Worm (Caenorhabditis elegans): ENCODE measurements around the gene lipl-4.

The lipl-4 gene

DNA sequence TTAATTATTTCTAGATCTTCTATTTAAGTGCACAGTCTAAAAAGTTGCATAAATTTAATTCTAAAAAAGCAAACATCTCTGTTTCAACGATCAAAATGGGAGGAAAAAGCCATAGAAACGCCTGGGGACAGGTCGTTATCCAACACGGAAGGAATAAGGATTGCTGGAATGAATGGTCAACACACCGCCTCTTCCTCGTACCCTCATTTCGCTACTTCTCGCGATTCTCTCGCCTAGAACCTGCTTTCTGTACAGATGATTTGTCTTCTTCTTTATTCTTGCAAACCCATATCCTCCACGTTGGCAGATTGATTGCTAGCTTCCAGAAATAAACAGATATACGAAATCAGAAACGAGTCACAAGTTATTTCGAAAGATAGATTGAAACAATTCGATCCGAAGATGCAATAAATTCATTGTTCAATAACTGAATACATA, 35.1 kb upstream of the lipl-4 start, which contains the start of gene dpy-11 (continued):
- TF ChIP-seq madf-3 (GFP tag; IDR thresholded peaks at IDR 0.05) (peak; percentile 80), lin-40 (tag; optimal IDR thresholded peaks at IDR 0.05) (peak; percentile 33), madf-8 (GFP tag; conservative IDR thresholded peaks at IDR 0.05) (no peak), Y67H2A.10 (GFP tag; conservative IDR thresholded peaks at IDR 0.05) (no peak), mel-28 (tag; optimal IDR thresholded peaks at IDR 0.05; ENCODE audit: borderline replicate concordance) (no peak), F55B11.4 (tag; optimal IDR thresholded peaks at IDR 0.05; ENCODE audit: borderline replicate concordance, insufficient read depth) (no peak), attf-6 (GFP tag; IDR thresholded peaks at IDR 0.05) (no peak; the same call in 1 of the 2 replicates), xnd-1 (tag; optimal IDR thresholded peaks at IDR 0.05) (no peak), Y79H2A.3 (GFP tag; conservative IDR thresholded peaks at IDR 0.05) (no peak), zim-3 (tag; optimal IDR thresholded peaks at IDR 0.05) (no peak), nhr-80 (tag; optimal IDR thresholded peaks at IDR 0.05) (no peak), nhr-90 (tag; optimal IDR thresholded peaks at IDR 0.05) (peak; percentile 1), hmg-1.2 (GFP tag; IDR thresholded peaks at IDR 0.05) (peak; percentile 51), hsf-1 (GFP tag; IDR thresholded peaks at IDR 0.05) (peak; percentile 12; the same call in 1 of the 2 replicates), die-1 (tag; optimal IDR thresholded peaks at IDR 0.05) (peak; percentile 41), K12H6.12 (tag; optimal IDR thresholded peaks at IDR 0.05) (no peak), tlf-1 (GFP tag; optimal IDR thresholded peaks at IDR 0.05) (peak; percentile 64), nhr-120 (GFP tag; IDR thresholded peaks at IDR 0.05) (no peak), nhr-179 (tag; optimal IDR thresholded peaks at IDR 0.05) (no peak), Y95B8A.8 (GFP tag; IDR thresholded peaks at IDR 0.05) (no peak), egl-44 (GFP tag; IDR thresholded peaks at IDR 0.05) (peak; percentile 25; the same call in 1 of the 2 replicates), ceh-58 (GFP tag; IDR thresholded peaks at IDR 0.05) (no peak), tbx-9 (tag; optimal IDR thresholded peaks at IDR 0.05; ENCODE audit: borderline replicate concordance) (no peak), ceh-100 (GFP tag; IDR thresholded peaks at IDR 0.05) (no peak)

DNA sequence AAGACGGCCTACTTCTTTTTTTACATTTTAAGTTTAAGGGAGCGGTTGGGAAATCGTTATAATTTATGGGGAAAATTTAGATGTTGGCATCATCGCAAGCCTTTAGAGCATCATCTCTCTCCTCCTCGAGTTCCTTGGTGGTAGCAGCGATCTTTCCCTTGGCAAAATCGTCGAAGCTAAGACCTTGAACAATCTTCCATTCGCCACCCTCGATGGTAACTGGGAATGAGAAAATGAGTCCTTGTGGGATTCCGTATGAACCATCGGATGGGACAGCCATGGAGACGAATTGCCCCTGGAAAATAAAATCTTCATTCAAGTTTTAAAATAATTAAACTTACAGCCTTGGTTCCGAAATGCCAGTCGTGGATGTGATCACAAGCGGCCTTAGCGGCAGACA, 34.6 kb upstream of the lipl-4 start:
- no peak for TF ChIP-seq ztf-3 (GFP tag; optimal IDR thresholded peaks at IDR 0.05)
- peak; percentile 37; the same call in 1 of the 2 replicates for TF ChIP-seq B0336.3 (GFP tag; IDR thresholded peaks at IDR 0.05)
- peak; percentile 4; the same call in 1 of the 2 replicates for TF ChIP-seq hmg-20 (GFP tag; IDR thresholded peaks at IDR 0.05)
- TF ChIP-seq repo-1 (tag; optimal IDR thresholded peaks at IDR 0.05) = no peak
- TF ChIP-seq pha-4 (tag; optimal IDR thresholded peaks at IDR 0.05) = peak; percentile 21
- no peak for TF ChIP-seq K12H6.12 (tag; optimal IDR thresholded peaks at IDR 0.05)
- TF ChIP-seq sea-2 (GFP tag; IDR thresholded peaks at IDR 0.05) = no peak
- TF ChIP-seq madf-3 (GFP tag; IDR thresholded peaks at IDR 0.05) = peak; percentile 55; the same call in 1 of the 2 replicates
- TF ChIP-seq ztf-26 (tag; optimal IDR thresholded peaks at IDR 0.05) = no peak
- peak; percentile 59 for TF ChIP-seq ZK185.1 (tag; optimal IDR thresholded peaks at IDR 0.05; ENCODE audit: poor library complexity, severe bottlenecking)
- no peak for TF ChIP-seq nfya-1 (tag; optimal IDR thresholded peaks at IDR 0.05; ENCODE audit: borderline replicate concordance, insufficient read depth)
- TF ChIP-seq T07F8.4 (tag; optimal IDR thresholded peaks at IDR 0.05) = no peak
- TF ChIP-seq bed-1 (GFP tag; IDR thresholded peaks at IDR 0.05) = 0 out of 2 replicates have a peak, but pooled peaks have one; percentile 27
- no peak for TF ChIP-seq Y56A3A.18 (GFP tag; IDR thresholded peaks at IDR 0.05)
- TF ChIP-seq aptf-3 (GFP tag; IDR thresholded peaks at IDR 0.05) = no peak
- no peak for TF ChIP-seq atf-7 (tag; optimal IDR thresholded peaks at IDR 0.05)
- 0 out of 2 replicates have a peak, but pooled peaks have one; percentile 34 for TF ChIP-seq nfya-2 (GFP tag; IDR thresholded peaks at IDR 0.05)

All from whole organism, young adult.